Worm (Caenorhabditis elegans) whole organism, midembryonic: ENCODE data around the gene daf-12.

Source experiments
- T22C8.4 ChIP-seq: fragments of 200-800 bp; sonication (Bioruptor generic); IDR thresholded peaks from 2 replicates; pipeline ENCODE4 v1.3.6; 2022; ENCODE audit warnings: missing genetic modification characterization, missing compliant biosample characterization
- cog-1 ChIP-seq: sonication (generic microtip); optimal IDR thresholded peaks from 2 replicates; lab custom pipeline; 2016; ENCODE audit warnings: missing genetic modification characterization, missing compliant biosample characterization
- flt-1 ChIP-seq: fragments of 200-800 bp; sonication (Bioruptor generic); IDR thresholded peaks from 2 replicates; pipeline ENCODE4 v1.3.6; 2022; ENCODE audit warnings: missing genetic modification characterization, missing compliant biosample characterization
- klf-2 ChIP-seq: fragments of 200-800 bp; sonication (Bioruptor generic); conservative IDR thresholded peaks from 2 replicates; pipeline ENCODE4 v1.3.6; 2022; ENCODE audit warnings: missing genetic modification reagents, missing genetic modification characterization, missing compliant biosample characterization
- med-1 ChIP-seq: sonication (generic microtip); optimal IDR thresholded peaks from 2 replicates; lab custom pipeline; 2017; ENCODE audit warnings: missing genetic modification characterization, mild to moderate bottlenecking, missing compliant biosample characterization, antibody characterized with exemption, missing genetic modification reagents; ENCODE audit not compliant: insufficient read depth
- ref-1 ChIP-seq: fragments of 200-800 bp; sonication (Bioruptor generic); conservative IDR thresholded peaks from 2 replicates; pipeline ENCODE4 v1.3.6; 2022; ENCODE audit warnings: missing genetic modification reagents, missing genetic modification characterization, missing compliant biosample characterization
- tab-1 ChIP-seq: fragments of 200-800 bp; sonication (Bioruptor generic); IDR thresholded peaks from 2 replicates; pipeline ENCODE4 v1.3.6; 2022; ENCODE audit warnings: missing genetic modification characterization, missing compliant biosample characterization
- ztf-23 ChIP-seq: fragments of 200-800 bp; sonication (Bioruptor generic); IDR thresholded peaks from 2 replicates; pipeline ENCODE4 v1.3.6; 2022; ENCODE audit warnings: missing genetic modification reagents, missing genetic modification characterization, missing compliant biosample characterization
- ztf-29 ChIP-seq: fragments of 200-800 bp; sonication (Bioruptor generic); IDR thresholded peaks from 2 replicates; pipeline ENCODE4 v1.3.6; 2022; ENCODE audit warnings: missing genetic modification reagents, missing genetic modification characterization, missing compliant biosample characterization

DNA sequence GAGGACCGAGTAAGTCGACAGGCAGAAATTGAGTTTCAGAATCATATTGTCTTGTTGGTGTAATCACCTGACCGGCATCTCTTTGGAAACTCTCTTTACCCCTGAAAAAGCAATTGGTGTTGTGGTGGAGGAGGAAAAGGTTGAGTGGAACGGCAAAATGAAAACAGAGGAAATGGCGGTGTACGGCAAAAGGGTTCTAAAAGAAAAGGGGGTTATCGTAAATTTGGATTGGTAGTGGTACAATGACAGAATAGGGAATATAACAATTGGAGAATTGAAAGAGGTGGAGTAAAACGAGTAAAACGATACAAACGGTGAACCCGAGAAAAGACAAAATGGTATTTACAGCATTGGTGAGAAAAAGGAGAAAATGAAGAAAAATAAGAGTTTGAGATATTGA, 42.5 kb upstream of the daf-12 start, which contains the start of gene sdn-1:
- TF ChIP-seq ref-1 (GFP tag; lab: Robert Waterston, UW) (no peak), ztf-23 (GFP tag; lab: Robert Waterston, UW) (no peak), klf-2 (GFP tag; lab: Robert Waterston, UW) (no peak), ztf-29 (no peak), flt-1 (GFP tag; lab: Robert Waterston, UW) (no peak), T22C8.4 (no peak), med-1 (GFP tag; lab: Kevin White, UChicago) (no peak), cog-1 (tag; lab: Kevin White, UChicago) (no peak), tab-1 (GFP tag; lab: Robert Waterston, UW) (no peak)
